Worm (Caenorhabditis elegans): Measurements from ENCODE around the gene htz-1.

htz-1 gene

ce11 chrIV:4469770-4470709 is 24.0 kb downstream of the htz-1 start (continued):
- no peak for TF ChIP-seq ces-1 (GFP tag; optimal IDR thresholded peaks at IDR 0.05)
- TF ChIP-seq F44E2.7 (GFP tag; IDR thresholded peaks at IDR 0.05), result no peak
- TF ChIP-seq nhr-77 (tag; optimal IDR thresholded peaks at IDR 0.05), result no peak
- no peak for TF ChIP-seq nhr-237 (tag; optimal IDR thresholded peaks at IDR 0.05)
- no peak for TF ChIP-seq lir-3 (tag; optimal IDR thresholded peaks at IDR 0.05)
- TF ChIP-seq ceh-28 (tag; optimal IDR thresholded peaks at IDR 0.05), result no peak
- TF ChIP-seq nhr-28 (tag; optimal IDR thresholded peaks at IDR 0.05), result peak; percentile 13
- TF ChIP-seq nhr-42 (GFP tag; IDR thresholded peaks at IDR 0.05), result 0 out of 2 replicates have a peak, but pooled peaks have one; percentile 14
- TF ChIP-seq ztf-7 (tag; optimal IDR thresholded peaks at IDR 0.05), result no peak
- no peak for TF ChIP-seq spr-1 (tag; optimal IDR thresholded peaks at IDR 0.05)
- TF ChIP-seq skn-1 (tag; optimal IDR thresholded peaks at IDR 0.05), result no peak
- no peak for TF ChIP-seq zag-1 (tag; optimal IDR thresholded peaks at IDR 0.05)
- TF ChIP-seq arid-1 (GFP tag; conservative IDR thresholded peaks at IDR 0.05), result 0 out of 2 replicates have a peak, but pooled peaks have one; percentile 4
- TF ChIP-seq zip-2 (tag; optimal IDR thresholded peaks at IDR 0.05), result no peak
- TF ChIP-seq saeg-2 (GFP tag; IDR thresholded peaks at IDR 0.05), result no peak
- TF ChIP-seq mxl-2 (GFP tag; conservative IDR thresholded peaks at IDR 0.05), result peak; percentile 78
- no peak for TF ChIP-seq ceh-62 (tag; optimal IDR thresholded peaks at IDR 0.05)
- no peak for TF ChIP-seq snpc-1.2 (GFP tag; IDR thresholded peaks at IDR 0.05)
- TF ChIP-seq tag-97 (GFP tag; IDR thresholded peaks at IDR 0.05), result no peak
- TF ChIP-seq lin-13 (GFP tag; optimal IDR thresholded peaks at IDR 0.05), result no peak
- TF ChIP-seq dmd-6 (GFP tag; IDR thresholded peaks at IDR 0.05), result peak; percentile 82
- TF ChIP-seq unc-39 (tag; optimal IDR thresholded peaks at IDR 0.05), result no peak
- no peak for TF ChIP-seq lin-39 (tag; optimal IDR thresholded peaks at IDR 0.05)
- no peak for TF ChIP-seq Y5F2A.4 (GFP tag; optimal IDR thresholded peaks at IDR 0.05)
- TF ChIP-seq duxl-1 (tag; optimal IDR thresholded peaks at IDR 0.05; ENCODE audit: poor library complexity), result peak; percentile 36
- no peak; the same call in 1 of the 2 replicates for TF ChIP-seq daf-19 (GFP tag; conservative IDR thresholded peaks at IDR 0.05)
- peak; percentile 80 for TF ChIP-seq mxl-3 (GFP tag; optimal IDR thresholded peaks at IDR 0.05)
- no peak for TF ChIP-seq nhr-10 (tag; optimal IDR thresholded peaks at IDR 0.05)
- TF ChIP-seq F26F4.8 (GFP tag; conservative IDR thresholded peaks at IDR 0.05), result no peak
- TF ChIP-seq hlh-30 (tag; optimal IDR thresholded peaks at IDR 0.05; ENCODE audit: insufficient read depth), result peak; percentile 97
- peak; percentile 66 for TF ChIP-seq lim-7 (GFP tag; IDR thresholded peaks at IDR 0.05)
- peak; percentile 74 to 99 for TF ChIP-seq mdl-1 (tag; optimal IDR thresholded peaks at IDR 0.05)
- TF ChIP-seq tra-1 (GFP tag; IDR thresholded peaks at IDR 0.05), result peak; percentile 65
- 0 out of 2 replicates have a peak, but pooled peaks have one; percentile 12 for TF ChIP-seq lin-29 (GFP tag; IDR thresholded peaks at IDR 0.05)
- no peak for TF ChIP-seq F49E8.2 (tag; optimal IDR thresholded peaks at IDR 0.05; ENCODE audit: borderline replicate concordance)
- TF ChIP-seq lsy-2 (tag; optimal IDR thresholded peaks at IDR 0.05), result peak; percentile 60 to 67
- peak; percentile 1 to 71 for TF ChIP-seq hif-1 (tag; optimal IDR thresholded peaks at IDR 0.05)
- no peak for TF ChIP-seq D1046.2 (GFP tag; IDR thresholded peaks at IDR 0.05)
- TF ChIP-seq dve-1 (tag; optimal IDR thresholded peaks at IDR 0.05; ENCODE audit: insufficient read depth), result peak; percentile 75
- peak; percentile 96 for TF ChIP-seq aha-1 (tag)
- peak; percentile 58; the same call in 1 of the 2 replicates for TF ChIP-seq T26A8.4 (GFP tag; IDR thresholded peaks at IDR 0.05)
- peak in 1 of 2 experiments; percentile 67 for TF ChIP-seq unc-62 (GFP tag; optimal IDR thresholded peaks at IDR 0.05 in 1 of 2)
- TF ChIP-seq unc-62 (tag; optimal IDR thresholded peaks at IDR 0.05), result no peak
- TF ChIP-seq nhr-41 (GFP tag; IDR thresholded peaks at IDR 0.05), result no peak
- TF ChIP-seq Y75B8A.6 (GFP tag; IDR thresholded peaks at IDR 0.05), result no peak
- peak in 1 of 2 experiments; percentile 38 for TF ChIP-seq daf-16 (GFP tag; optimal IDR thresholded peaks at IDR 0.05)
- peak; percentile 98 for TF ChIP-seq daf-16 (tag; optimal IDR thresholded peaks at IDR 0.05)
- no peak for TF ChIP-seq fos-1 (tag; optimal IDR thresholded peaks at IDR 0.05)
- no peak for TF ChIP-seq egl-43 (GFP tag; IDR thresholded peaks at IDR 0.05)
- TF ChIP-seq lin-15B (tag; optimal IDR thresholded peaks at IDR 0.05), result no peak

All from whole organism, L4 larva.